Fruit fly (Drosophila melanogaster) whole organism, embryonic: ENCODE measurements around the gene CG14005.

ENCODE experiments used
- CG15514 ChIP-seq: fragments of 200-800 bp; sonication (Bioruptor generic); optimal IDR thresholded peaks from 3 replicates; lab custom pipeline; 2017; ENCODE audit warnings: missing biosample characterization, missing genetic modification characterization, mild to moderate bottlenecking, moderate library complexity, missing genetic modification reagents
- CG16779 ChIP-seq: fragments of 200-800 bp; sonication (Bioruptor generic); IDR thresholded peaks from 2 replicates; pipeline ENCODE4 v1.3.6; 2022; ENCODE audit warnings: missing biosample characterization, missing genetic modification characterization
- CG9876 ChIP-seq: fragments of 200-800 bp; sonication (Bioruptor generic); optimal IDR thresholded peaks from 2 replicates; lab custom pipeline; 2016; ENCODE audit warnings: missing biosample characterization, missing genetic modification characterization
- H15 ChIP-seq: fragments of 200-800 bp; sonication (Bioruptor generic); IDR thresholded peaks from 3 replicates; pipeline ENCODE4 v1.3.6; 2022; ENCODE audit warnings: missing biosample characterization, missing genetic modification characterization
- HHEX ChIP-seq: fragments of 200-800 bp; sonication (Bioruptor generic); optimal IDR thresholded peaks from 3 replicates; lab custom pipeline; 2017; ENCODE audit warnings: missing biosample characterization, mild to moderate bottlenecking, missing genetic modification characterization, missing genetic modification reagents
- NK7.1 ChIP-seq: fragments of 200-800 bp; sonication (Bioruptor generic); optimal IDR thresholded peaks from 3 replicates; lab custom pipeline; 2016; ENCODE audit warnings: missing biosample characterization, missing genetic modification characterization
- ap ChIP-seq: fragments of 200-800 bp; sonication (Bioruptor generic); IDR thresholded peaks from 2 replicates; pipeline ENCODE4 v1.3.6; 2022; ENCODE audit warnings: missing biosample characterization, missing genetic modification characterization
- ato ChIP-seq: fragments of 200-800 bp; sonication (Bioruptor generic); IDR thresholded peaks from 2 replicates; pipeline ENCODE4 v1.3.6; 2022; ENCODE audit warnings: missing biosample characterization, missing genetic modification characterization; ENCODE audit not compliant: partially characterized antibody
- phol ChIP-seq: fragments of 200-800 bp; sonication (Bioruptor generic); optimal IDR thresholded peaks from 3 replicates; lab custom pipeline; 2018; ENCODE audit warnings: missing biosample characterization, mild to moderate bottlenecking, missing genetic modification characterization, moderate library complexity
- trem ChIP-seq: fragments of 200-800 bp; optimal IDR thresholded peaks from 3 replicates; lab custom pipeline; 2019; ENCODE audit warnings: missing biosample characterization, mild to moderate bottlenecking, missing genetic modification characterization, moderate library complexity
- vnd ChIP-seq: fragments of 200-800 bp; sonication (Bioruptor generic); IDR thresholded peaks from 3 replicates; pipeline ENCODE4 v1.3.6; 2022; ENCODE audit warnings: missing biosample characterization, missing genetic modification characterization; ENCODE audit not compliant: partially characterized antibody
- zen ChIP-seq: fragments of 200-800 bp; sonication (Bioruptor generic); optimal IDR thresholded peaks from 3 replicates; lab custom pipeline; 2018; ENCODE audit warnings: missing biosample characterization, mild to moderate bottlenecking, missing genetic modification characterization, moderate library complexity

DNA sequence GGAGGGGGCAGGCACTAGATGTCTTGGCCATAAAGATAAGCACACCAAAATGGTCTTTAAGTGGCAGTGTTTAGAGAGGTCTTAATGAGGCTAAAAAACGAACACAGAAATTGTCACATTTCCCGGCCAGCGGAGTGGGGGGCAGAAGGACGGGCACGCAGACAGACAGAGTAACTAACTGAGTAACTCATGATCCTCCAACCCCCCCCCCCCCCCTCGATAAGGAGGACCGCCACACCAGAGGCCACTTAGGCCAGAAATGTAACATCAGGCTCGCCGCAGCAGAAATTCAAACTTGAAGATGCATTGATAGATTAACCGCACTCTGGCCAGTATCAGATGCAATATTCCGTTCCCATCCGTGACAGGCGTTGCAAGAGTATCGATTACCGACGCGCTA, 18.9 kb downstream of the CG14005 start:
- TF ChIP-seq vnd (no peak), CG15514 (no peak), H15 (no peak), NK7.1 (GFP tag; lab: Kevin White, UChicago) (no peak), CG9876 (no peak), ato (GFP tag; lab: Robert Waterston, UW) (no peak), ap (no peak), zen (tag; lab: Kevin White, UChicago) (no peak), phol (no peak), trem (tag; lab: Kevin White, UChicago) (no peak), HHEX (no peak), CG16779 (GFP tag; lab: Robert Waterston, UW) (no peak)
